Worm (Caenorhabditis elegans) whole organism, early embryonic: Measurements from ENCODE around the gene Y54G2A.15.

ENCODE experiments used
- B0310.2 ChIP-seq: sonication (generic microtip); optimal IDR thresholded peaks from 2 replicates; lab custom pipeline; 2016; ENCODE audit warnings: mild to moderate bottlenecking, missing genetic modification characterization, missing compliant biosample characterization
- F13C5.2 ChIP-seq: sonication (generic microtip); optimal IDR thresholded peaks from 2 replicates; lab custom pipeline; 2017; ENCODE audit warnings: mild to moderate bottlenecking, missing genetic modification characterization, inconsistent platforms, missing compliant biosample characterization
- aly-1 ChIP-seq: sonication (generic microtip); optimal IDR thresholded peaks from 2 replicates; lab custom pipeline; 2016; ENCODE audit warnings: missing genetic modification characterization, missing compliant biosample characterization
- ama-1 ChIP-seq: fragments of 150-350 bp; optimal IDR thresholded peaks from 2 replicates; lab custom pipeline; 2014
- ceh-13 ChIP-seq: fragments of 200-800 bp; sonication (Bioruptor generic); optimal IDR thresholded peaks from 2 replicates; lab custom pipeline; 2018; ENCODE audit warnings: mild to moderate bottlenecking, missing genetic modification characterization, missing compliant biosample characterization
- ceh-36 ChIP-seq: sonication (generic microtip); optimal IDR thresholded peaks from 2 replicates; lab custom pipeline; 2016; ENCODE audit warnings: missing genetic modification characterization, inconsistent platforms, missing compliant biosample characterization
- ets-7 ChIP-seq: sonication (generic microtip); optimal IDR thresholded peaks from 2 replicates; lab custom pipeline; 2016; ENCODE audit warnings: missing genotype, missing genetic modification characterization, missing compliant biosample characterization
- flt-1 ChIP-seq: fragments of 200-800 bp; sonication (Bioruptor generic); IDR thresholded peaks from 2 replicates; pipeline ENCODE4 v1.3.6; 2022; ENCODE audit warnings: missing genetic modification characterization, missing compliant biosample characterization
- hmbx-1 ChIP-seq: sonication (generic microtip); optimal IDR thresholded peaks from 2 replicates; lab custom pipeline; 2016; ENCODE audit warnings: mild to moderate bottlenecking, missing genetic modification characterization, missing compliant biosample characterization
- hmg-4 ChIP-seq: fragments of 200-800 bp; sonication (Bioruptor generic); optimal IDR thresholded peaks from 2 replicates; lab custom pipeline; 2018; ENCODE audit warnings: mild to moderate bottlenecking, missing genetic modification characterization, missing compliant biosample characterization
- hnd-1 ChIP-seq: sonication (generic microtip); optimal IDR thresholded peaks from 2 replicates; lab custom pipeline; 2016; ENCODE audit warnings: missing genetic modification characterization, missing compliant biosample characterization
- pes-1 ChIP-seq: fragments of 200-800 bp; sonication (Bioruptor generic); IDR thresholded peaks from 2 replicates; pipeline ENCODE4 v1.3.6; 2022; ENCODE audit warnings: missing genetic modification reagents, missing genetic modification characterization, missing compliant biosample characterization
- scrt-1 ChIP-seq: fragments of 200-800 bp; sonication (Bioruptor generic); IDR thresholded peaks from 2 replicates; pipeline ENCODE4 v1.3.6; 2022; ENCODE audit warnings: missing genetic modification characterization, missing compliant biosample characterization
- sea-1 ChIP-seq: fragments of 200-800 bp; sonication (Bioruptor generic); conservative IDR thresholded peaks from 2 replicates; pipeline ENCODE4 v1.3.6; 2022; ENCODE audit warnings: missing genetic modification characterization, missing compliant biosample characterization
- tbx-11 ChIP-seq: fragments of 200-800 bp; sonication (Bioruptor generic); IDR thresholded peaks from 2 replicates; pipeline ENCODE4 v1.3.6; 2022; ENCODE audit warnings: missing genetic modification characterization, missing compliant biosample characterization
- tbx-37 ChIP-seq: fragments of 200-800 bp; sonication (Bioruptor generic); conservative IDR thresholded peaks from 2 replicates; pipeline ENCODE4 v1.3.6; 2022; ENCODE audit warnings: missing genetic modification reagents, missing genetic modification characterization, missing compliant biosample characterization
- tra-4 ChIP-seq: sonication (generic microtip); optimal IDR thresholded peaks from 2 replicates; lab custom pipeline; 2017; ENCODE audit warnings: missing genetic modification characterization, missing compliant biosample characterization

Gene Y54G2A.15

DNA sequence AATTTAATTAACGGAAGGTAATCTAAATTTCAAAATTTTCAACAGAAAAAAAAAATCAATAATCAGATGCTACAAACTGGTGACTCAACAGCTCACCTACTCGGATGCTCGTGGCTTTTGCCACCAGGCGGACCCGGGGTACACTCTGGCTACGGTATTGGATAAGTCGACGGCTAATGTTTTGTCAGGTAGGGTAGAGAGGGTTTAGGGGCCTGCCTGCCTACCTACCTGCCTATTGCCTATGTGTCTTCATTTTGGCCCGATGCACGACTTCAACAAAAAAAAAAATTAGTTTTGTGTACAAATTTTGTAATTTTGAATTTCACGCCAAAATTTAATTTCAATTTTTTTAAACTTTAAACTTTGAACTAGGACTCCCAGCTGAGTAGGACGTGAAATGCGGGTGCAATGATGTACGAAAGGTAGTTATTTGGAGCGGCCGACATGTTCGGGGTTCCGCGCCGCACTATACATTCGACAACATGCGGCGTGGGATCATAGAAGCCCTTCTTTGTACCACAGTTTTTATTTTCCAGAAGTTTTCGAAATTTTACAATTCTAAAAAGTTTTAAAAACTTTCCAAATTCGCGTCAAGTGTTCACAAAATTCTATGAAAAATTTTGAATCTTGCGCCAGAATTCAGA, 18.2 kb downstream of the Y54G2A.15 start:
- TF ChIP-seq aly-1 (tag; lab: Kevin White, UChicago) = no peak
- no peak for TF ChIP-seq B0310.2
- no peak for TF ChIP-seq ets-7
- no peak for TF ChIP-seq tbx-11
- TF ChIP-seq tra-4 = no peak
- TF ChIP-seq scrt-1 (GFP tag; lab: Robert Waterston, UW) = no peak
- no peak for TF ChIP-seq ceh-13 (GFP tag; lab: Kevin White, UChicago)
- TF ChIP-seq sea-1 = no peak
- TF ChIP-seq pes-1 (GFP tag; lab: Robert Waterston, UW) = no peak
- TF ChIP-seq ama-1 = no peak
- TF ChIP-seq F13C5.2 (tag; lab: Kevin White, UChicago) = no peak
- no peak for TF ChIP-seq ceh-36
- no peak for TF ChIP-seq flt-1 (GFP tag; lab: Robert Waterston, UW)
- no peak for TF ChIP-seq hmg-4
- TF ChIP-seq hnd-1 = no peak

DNA sequence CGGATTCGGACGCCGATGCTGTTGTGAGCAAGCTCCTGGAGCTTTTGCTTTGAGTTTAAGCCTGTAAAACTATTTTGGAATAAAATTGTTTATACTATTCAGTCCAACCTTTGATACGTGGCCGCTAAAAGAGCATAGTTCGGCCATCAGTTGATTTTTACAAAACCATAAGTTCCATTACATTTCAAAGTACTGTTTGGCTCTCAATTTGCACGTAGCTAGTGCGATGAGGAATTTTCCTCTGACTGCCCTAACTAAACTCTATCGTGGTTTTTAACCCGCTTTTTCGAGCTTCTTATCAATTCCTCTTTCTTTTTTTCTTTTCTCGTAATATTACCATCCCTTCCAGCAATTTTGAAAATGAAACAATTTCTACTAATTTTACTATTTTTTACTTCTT, 20.3 kb downstream of the Y54G2A.15 start, which contains the start of gene clec-80:
clec-80 (plus strand) TSS at position 301 of the 400 bp plus-strand sequence.
- TF ChIP-seq aly-1 (tag; lab: Kevin White, UChicago) (no peak), tbx-11 (no peak), flt-1 (GFP tag; lab: Robert Waterston, UW) (no peak), ceh-36 (no peak)

DNA sequence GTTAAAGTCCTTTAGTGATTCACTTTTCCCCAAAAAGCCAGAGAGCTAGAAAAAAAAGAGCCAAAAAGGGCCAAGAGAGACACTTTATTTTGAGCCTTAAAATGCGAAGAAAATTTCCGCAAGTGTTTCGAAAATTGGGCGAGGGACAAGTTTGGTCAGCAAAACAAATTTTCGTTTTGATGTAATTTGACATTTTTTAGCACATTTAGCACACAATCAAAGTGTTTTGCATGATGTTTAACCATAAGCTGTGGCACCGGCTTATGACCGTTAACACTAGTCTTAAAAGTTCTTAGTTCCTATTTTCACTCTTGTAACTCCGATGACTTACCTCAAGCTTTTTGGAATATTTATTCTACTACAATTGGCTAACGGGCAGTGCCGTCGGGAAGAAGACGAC, 23.4 kb downstream of the Y54G2A.15 start, which contains the start of gene Y54G2A.37:
Y54G2A.37 (plus strand) TSS at position 301 of the 400 bp plus-strand sequence.
- TF ChIP-seq tra-4 = no peak
- TF ChIP-seq ceh-36 = no peak
- TF ChIP-seq B0310.2 = no peak

DNA sequence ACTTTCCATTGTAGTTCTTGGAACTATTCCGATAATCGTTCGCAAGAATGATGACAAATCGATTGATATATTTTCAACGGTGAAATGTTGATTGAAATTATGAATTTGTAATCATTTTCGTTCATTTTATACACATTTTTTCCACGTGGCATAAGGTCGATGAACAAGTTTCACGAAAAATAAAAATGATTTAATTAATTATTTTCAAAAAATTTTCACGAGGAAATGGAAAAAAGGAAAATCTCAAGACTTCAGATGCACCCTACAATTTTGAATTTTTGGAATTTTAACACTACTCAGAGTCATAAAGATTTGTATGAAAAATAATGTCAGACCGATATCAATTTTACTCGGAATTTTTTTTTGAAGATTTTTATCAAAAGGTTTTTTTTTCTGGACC, 24.1 kb downstream of the Y54G2A.15 start, which contains the start of gene Y54G2A.13:
Y54G2A.13 (minus strand) TSS at position 101 of the 400 bp plus-strand sequence.
- TF ChIP-seq aly-1 (tag; lab: Kevin White, UChicago) (no peak), hmg-4 (no peak), sea-1 (no peak), ceh-36 (no peak), ama-1 (no peak), pes-1 (GFP tag; lab: Robert Waterston, UW) (no peak), hnd-1 (no peak), tbx-37 (no peak), tra-4 (no peak), B0310.2 (no peak), hmbx-1 (tag; lab: Kevin White, UChicago) (no peak), tbx-11 (no peak), flt-1 (GFP tag; lab: Robert Waterston, UW) (no peak), ceh-13 (GFP tag; lab: Kevin White, UChicago) (no peak), ets-7 (no peak), scrt-1 (GFP tag; lab: Robert Waterston, UW) (no peak), F13C5.2 (tag; lab: Kevin White, UChicago) (no peak)

DNA sequence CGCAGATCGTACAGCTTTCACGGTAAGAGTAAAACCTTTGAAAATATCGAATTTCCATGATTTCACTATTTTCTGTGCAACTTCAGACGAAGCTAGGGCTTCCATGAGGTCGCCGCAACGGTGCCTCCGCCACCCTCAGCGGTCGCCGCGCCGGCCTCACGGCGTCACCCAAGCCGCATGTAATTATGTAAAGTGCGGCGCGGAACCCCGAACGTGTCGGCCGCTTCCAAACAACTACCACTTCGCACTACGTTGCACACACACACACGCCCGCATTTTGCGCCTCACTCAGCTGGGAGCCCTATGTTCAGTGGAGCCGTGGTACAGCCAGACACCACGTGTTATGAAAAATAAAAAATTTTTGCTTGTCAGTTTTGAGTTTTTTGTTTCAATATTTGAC, 26.7 kb downstream of the Y54G2A.15 start:
- TF ChIP-seq tra-4 = no peak
- TF ChIP-seq tbx-11 = no peak
- no peak for TF ChIP-seq B0310.2
- no peak for TF ChIP-seq ceh-36
- no peak for TF ChIP-seq scrt-1 (GFP tag; lab: Robert Waterston, UW)
- TF ChIP-seq pes-1 (GFP tag; lab: Robert Waterston, UW) = no peak
- no peak for TF ChIP-seq ceh-13 (GFP tag; lab: Kevin White, UChicago)
- no peak for TF ChIP-seq hmbx-1 (tag; lab: Kevin White, UChicago)
- no peak for TF ChIP-seq aly-1 (tag; lab: Kevin White, UChicago)
- TF ChIP-seq flt-1 (GFP tag; lab: Robert Waterston, UW) = no peak
- no peak for TF ChIP-seq hmg-4
- TF ChIP-seq sea-1 = no peak

DNA sequence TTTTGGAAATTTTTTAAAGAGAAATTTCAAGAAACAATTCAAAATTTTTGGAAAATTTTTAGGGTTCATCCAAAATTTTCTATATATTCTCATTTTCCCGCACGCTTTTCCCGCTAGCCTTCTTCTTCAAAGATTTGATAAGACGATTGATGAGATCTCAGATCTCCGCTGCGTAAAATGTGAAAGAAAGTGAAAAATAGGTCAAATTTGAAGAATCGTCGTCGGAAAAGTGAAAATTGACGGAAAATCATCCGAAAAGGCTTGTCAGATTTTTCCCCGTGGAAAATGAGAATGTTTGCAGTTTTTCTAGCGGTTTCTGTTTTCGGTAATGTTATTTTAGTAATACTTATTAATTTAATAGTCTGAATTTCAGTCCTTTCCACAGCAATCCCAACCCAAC, 34.6 kb downstream of the Y54G2A.15 start, which contains the start of gene Y54G2A.76:
Y54G2A.76 (plus strand) TSS at position 203 of the 400 bp plus-strand sequence.
- TF ChIP-seq flt-1 (GFP tag; lab: Robert Waterston, UW) (no peak), sea-1 (no peak), ets-7 (no peak), pes-1 (GFP tag; lab: Robert Waterston, UW) (no peak), tbx-37 (no peak), ceh-13 (GFP tag; lab: Kevin White, UChicago) (no peak), hmbx-1 (tag; lab: Kevin White, UChicago) (no peak)

DNA sequence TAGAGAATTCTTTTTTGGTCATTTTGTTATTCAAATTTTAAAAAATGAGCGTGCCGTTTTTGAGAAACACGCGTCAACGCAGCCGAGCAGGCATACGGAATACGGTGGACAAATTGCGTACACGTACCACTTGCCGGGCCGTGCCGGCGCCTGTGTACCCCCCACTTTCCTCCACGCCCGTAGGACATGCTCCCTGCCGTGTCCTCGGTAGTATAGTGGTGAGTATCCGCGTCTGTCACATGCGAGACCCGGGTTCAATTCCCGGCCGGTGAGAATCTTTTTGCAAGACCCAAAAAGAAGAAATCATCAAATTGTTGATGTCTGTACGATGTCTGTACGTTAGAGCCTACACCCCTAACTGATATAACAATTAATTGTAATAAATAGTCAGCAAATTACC, 35.6 kb downstream of the Y54G2A.15 start:
- no peak for TF ChIP-seq F13C5.2 (tag; lab: Kevin White, UChicago)
- no peak for TF ChIP-seq ama-1
- TF ChIP-seq pes-1 (GFP tag; lab: Robert Waterston, UW) = 0 out of 2 replicates have a peak, but pooled peaks have one; percentile 22
- TF ChIP-seq hmbx-1 (tag; lab: Kevin White, UChicago) = no peak
- TF ChIP-seq flt-1 (GFP tag; lab: Robert Waterston, UW) = 0 out of 2 replicates have a peak, but pooled peaks have one; percentile 27
- peak; percentile 42; the same call in 1 of the 2 replicates for TF ChIP-seq scrt-1 (GFP tag; lab: Robert Waterston, UW)

DNA sequence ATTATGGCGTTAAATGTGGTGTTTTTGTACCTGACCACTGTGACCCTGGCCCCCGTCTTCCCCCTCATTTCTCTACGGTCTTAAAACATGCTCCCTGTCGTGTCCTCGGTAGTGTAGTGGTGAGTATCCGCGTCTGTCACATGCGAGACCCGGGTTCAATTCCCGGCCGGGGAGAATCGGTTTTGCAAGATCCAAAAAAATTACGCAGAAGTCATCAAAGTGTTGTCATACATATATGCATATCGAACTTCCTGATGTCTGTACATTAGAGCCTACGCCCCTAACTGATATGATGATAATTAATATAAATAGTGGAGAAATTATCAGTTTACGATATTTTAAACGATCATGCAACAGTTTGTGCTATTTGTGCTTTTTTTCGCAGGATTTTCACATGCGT, 38.3 kb downstream of the Y54G2A.15 start, which contains the start of gene Y54G2A.45:
Y54G2A.45 (plus strand) TSS at position 333 of the 400 bp plus-strand sequence.
- TF ChIP-seq sea-1 (peak; percentile 88), F13C5.2 (tag; lab: Kevin White, UChicago) (no peak), tra-4 (peak; percentile 30), tbx-11 (peak; percentile 81), pes-1 (GFP tag; lab: Robert Waterston, UW) (peak; percentile 88), B0310.2 (peak; percentile 81), scrt-1 (GFP tag; lab: Robert Waterston, UW) (peak; percentile 82), hnd-1 (peak; percentile 69), ama-1 (no peak), hmbx-1 (tag; lab: Kevin White, UChicago) (peak; percentile 49), tbx-37 (peak; percentile 64; the same call in 1 of the 2 replicates), ceh-36 (peak; percentile 67), hmg-4 (peak; percentile 87), ets-7 (peak; percentile 37), ceh-13 (GFP tag; lab: Kevin White, UChicago) (peak; percentile 80), aly-1 (tag; lab: Kevin White, UChicago) (peak; percentile 65), flt-1 (GFP tag; lab: Robert Waterston, UW) (peak; percentile 85)
